Worm (Caenorhabditis elegans) whole organism, mixed stage, embryonic: ENCODE data around the gene C05G5.7.

ENCODE experiments used
- M03D4.4 ChIP-seq: sonication (generic microtip); optimal IDR thresholded peaks from 2 replicates; lab custom pipeline; 2017; ENCODE audit warnings: mild to moderate bottlenecking, missing genetic modification characterization, missing compliant biosample characterization
- bed-3 ChIP-seq: fragments of 200-800 bp; sonication (Bioruptor generic); optimal IDR thresholded peaks from 3 replicates; lab custom pipeline; 2018; ENCODE audit warnings: mild to moderate bottlenecking, missing genetic modification characterization, moderate library complexity, missing compliant biosample characterization
- blmp-1 ChIP-seq: fragments of 150-350 bp; optimal IDR thresholded peaks from 2 replicates; lab custom pipeline; 2014; ENCODE audit warnings: missing biosample characterization, missing genetic modification characterization
- ceh-39 ChIP-seq: fragments of 150-350 bp; optimal IDR thresholded peaks from 2 replicates; lab custom pipeline; 2014; ENCODE audit warnings: missing biosample characterization, missing genetic modification characterization
- ceh-43 ChIP-seq: fragments of 200-800 bp; sonication (Bioruptor generic); optimal IDR thresholded peaks from 2 replicates; lab custom pipeline; 2018; ENCODE audit warnings: mild to moderate bottlenecking, missing genetic modification characterization, moderate library complexity, missing compliant biosample characterization
- ceh-83 ChIP-seq: fragments of 200-800 bp; sonication (Bioruptor generic); optimal IDR thresholded peaks from 2 replicates; lab custom pipeline; 2018; ENCODE audit warnings: mild to moderate bottlenecking, missing genetic modification characterization, missing compliant biosample characterization
- ces-1 ChIP-seq: fragments of 150-350 bp; optimal IDR thresholded peaks from 2 replicates; lab custom pipeline; 2014; ENCODE audit warnings: missing biosample characterization, missing genetic modification reagents, missing genetic modification characterization
- cnd-1 ChIP-seq: fragments of 200-800 bp; sonication (Bioruptor generic); optimal IDR thresholded peaks from 2 replicates; lab custom pipeline; 2018; ENCODE audit warnings: mild to moderate bottlenecking, missing genetic modification characterization, missing compliant biosample characterization
- drap-1 ChIP-seq: fragments of 200-800 bp; sonication (Bioruptor generic); optimal IDR thresholded peaks from 3 replicates; lab custom pipeline; 2018; ENCODE audit warnings: mild to moderate bottlenecking, missing genetic modification characterization, missing compliant biosample characterization
- elt-1 ChIP-seq: sonication (generic microtip); optimal IDR thresholded peaks from 2 replicates; lab custom pipeline; 2017; ENCODE audit warnings: missing genetic modification characterization, mild to moderate bottlenecking, missing compliant biosample characterization, antibody characterized with exemption, moderate library complexity, borderline replicate concordance; ENCODE audit not compliant: insufficient read depth
- elt-3 ChIP-seq: fragments of 150-350 bp; optimal IDR thresholded peaks from 2 replicates; lab custom pipeline; 2014; ENCODE audit warnings: missing biosample characterization, missing genetic modification characterization
- flh-1 ChIP-seq: fragments of 200-800 bp; sonication (Bioruptor generic); optimal IDR thresholded peaks from 2 replicates; lab custom pipeline; 2018; ENCODE audit warnings: mild to moderate bottlenecking, missing genetic modification characterization, moderate library complexity, missing compliant biosample characterization
- ham-2 ChIP-seq: fragments of 200-800 bp; sonication (Bioruptor generic); optimal IDR thresholded peaks from 2 replicates; lab custom pipeline; 2018; ENCODE audit warnings: mild to moderate bottlenecking, missing genetic modification characterization, missing compliant biosample characterization
- hlh-1 ChIP-seq: fragments of 150-350 bp; optimal IDR thresholded peaks from 2 replicates; lab custom pipeline; 2014; ENCODE audit warnings: missing biosample characterization, missing genetic modification reagents, missing genetic modification characterization
- lin-13 ChIP-seq: fragments of 150-350 bp; optimal IDR thresholded peaks from 2 replicates; lab custom pipeline; 2014; ENCODE audit warnings: missing biosample characterization, missing genetic modification characterization
- lin-32 ChIP-seq: fragments of 200-800 bp; sonication (Bioruptor generic); optimal IDR thresholded peaks from 2 replicates; lab custom pipeline; 2018; ENCODE audit warnings: mild to moderate bottlenecking, missing genetic modification characterization, missing compliant biosample characterization
- lsy-2 ChIP-seq: fragments of 150-350 bp; optimal IDR thresholded peaks from 2 replicates; lab custom pipeline; 2014; ENCODE audit warnings: missing biosample characterization, missing genetic modification characterization
- mab-5 ChIP-seq: fragments of 150-350 bp; optimal IDR thresholded peaks from 2 replicates; lab custom pipeline; 2014; ENCODE audit warnings: missing biosample characterization, missing genetic modification characterization
- mep-1 ChIP-seq: fragments of 150-350 bp; optimal IDR thresholded peaks from 2 replicates; lab custom pipeline; 2017; ENCODE audit warnings: missing biosample characterization, missing genetic modification reagents, missing genetic modification characterization, inconsistent platforms
- mls-2 ChIP-seq: sonication (generic microtip); optimal IDR thresholded peaks from 2 replicates; lab custom pipeline; 2016; ENCODE audit warnings: mild to moderate bottlenecking, missing genetic modification characterization, moderate library complexity, missing compliant biosample characterization
- nhr-12 ChIP-seq: fragments of 150-350 bp; optimal IDR thresholded peaks from 2 replicates; lab custom pipeline; 2014; ENCODE audit warnings: missing biosample characterization, missing genetic modification characterization
- nhr-2 ChIP-seq: fragments of 150-350 bp; optimal IDR thresholded peaks from 2 replicates; lab custom pipeline; 2014; ENCODE audit warnings: missing biosample characterization, missing genetic modification characterization
- nhr-237 ChIP-seq: fragments of 150-350 bp; optimal IDR thresholded peaks from 2 replicates; lab custom pipeline; 2014; ENCODE audit warnings: missing biosample characterization, missing genetic modification characterization
- nhr-28 ChIP-seq: fragments of 150-350 bp; optimal IDR thresholded peaks from 2 replicates; lab custom pipeline; 2014; ENCODE audit warnings: missing biosample characterization, missing genetic modification characterization
- nhr-76 ChIP-seq: sonication (generic microtip); optimal IDR thresholded peaks from 2 replicates; lab custom pipeline; 2017; ENCODE audit warnings: missing biosample characterization, missing genetic modification characterization
- pha-4 ChIP-seq: fragments of 150-350 bp; optimal IDR thresholded peaks from 2 replicates; lab custom pipeline; 2018; ENCODE audit warnings: missing biosample characterization, missing genetic modification reagents, missing genetic modification characterization
- sem-2 ChIP-seq: fragments of 200-800 bp; sonication (Bioruptor generic); optimal IDR thresholded peaks from 2 replicates; lab custom pipeline; 2018; ENCODE audit warnings: mild to moderate bottlenecking, missing genetic modification characterization, missing compliant biosample characterization
- snpc-4 ChIP-seq: fragments of 150-350 bp; optimal IDR thresholded peaks from 2 replicates; lab custom pipeline; 2014; ENCODE audit warnings: missing biosample characterization, missing genetic modification characterization
- sptf-1 ChIP-seq: sonication (generic microtip); optimal IDR thresholded peaks from 2 replicates; lab custom pipeline; 2017; ENCODE audit warnings: mild to moderate bottlenecking, missing genetic modification characterization, moderate library complexity, missing compliant biosample characterization
- tbx-8 ChIP-seq: fragments of 200-800 bp; sonication (Bioruptor generic); optimal IDR thresholded peaks from 2 replicates; lab custom pipeline; 2018; ENCODE audit warnings: mild to moderate bottlenecking, missing genetic modification characterization, moderate library complexity, missing compliant biosample characterization
- unc-120 ChIP-seq: sonication (generic microtip); optimal IDR thresholded peaks from 2 replicates; lab custom pipeline; 2017; ENCODE audit warnings: missing genetic modification characterization, missing compliant biosample characterization; ENCODE audit not compliant: poor library complexity, severe bottlenecking
- unc-39 ChIP-seq: fragments of 150-350 bp; optimal IDR thresholded peaks from 2 replicates; lab custom pipeline; 2014; ENCODE audit warnings: missing biosample characterization, missing genetic modification characterization
- unc-62 ChIP-seq: fragments of 150-350 bp; optimal IDR thresholded peaks from 2 replicates; lab custom pipeline; 2014; ENCODE audit warnings: missing biosample characterization, missing genetic modification reagents, missing genetic modification characterization
- zip-8 ChIP-seq: fragments of 150-350 bp; optimal IDR thresholded peaks from 2 replicates; lab custom pipeline; 2014; ENCODE audit warnings: missing biosample characterization, missing genetic modification characterization
- ztf-11 ChIP-seq: fragments of 150-350 bp; optimal IDR thresholded peaks from 2 replicates; lab custom pipeline; 2014; ENCODE audit warnings: missing biosample characterization, missing genetic modification characterization

Gene C05G5.7

DNA sequence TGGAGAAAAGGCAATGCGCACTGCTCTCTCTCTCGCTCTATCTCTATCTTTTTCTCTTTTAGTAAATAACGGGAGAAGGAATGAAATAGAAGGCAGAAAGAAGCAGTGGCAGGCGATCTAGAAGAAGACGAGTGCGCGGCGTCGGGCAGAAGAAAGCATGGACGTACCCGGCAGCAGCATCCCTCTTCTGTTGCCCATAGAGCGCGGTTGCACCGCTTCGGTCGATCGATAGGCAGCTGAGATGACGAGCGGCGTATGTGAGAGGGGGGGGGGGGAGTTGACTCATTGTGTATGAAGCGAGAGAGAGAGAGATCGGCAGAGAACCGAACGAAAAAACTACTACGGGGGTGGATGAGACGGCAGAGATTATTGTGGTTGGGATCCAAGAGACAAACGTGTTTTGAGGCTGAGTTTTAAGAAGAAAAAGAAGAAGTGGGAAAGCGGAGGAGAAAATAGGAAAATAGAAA lies 35.4 kb downstream of the C05G5.7 start:
- TF ChIP-seq mep-1 (tag; lab: Kevin White, UChicago) (peak; percentile 81), flh-1 (GFP tag; lab: Kevin White, UChicago) (no peak), sptf-1 (tag; lab: Kevin White, UChicago) (peak; percentile 83), mls-2 (tag; lab: Kevin White, UChicago) (peak; percentile 84), lsy-2 (peak; percentile 76), M03D4.4 (tag; lab: Kevin White, UChicago) (peak; percentile 17), sem-2 (GFP tag; lab: Kevin White, UChicago) (peak; percentile 32), unc-39 (tag; lab: Kevin White, UChicago) (no peak), ceh-39 (peak; percentile 86), ceh-43 (GFP tag; lab: Kevin White, UChicago) (no peak), nhr-2 (tag; lab: Kevin White, UChicago) (peak; percentile 33), nhr-237 (peak; percentile 52), mab-5 (tag; lab: Kevin White, UChicago) (no peak), lin-32 (GFP tag; lab: Kevin White, UChicago) (peak; percentile 48), ztf-11 (tag; lab: Kevin White, UChicago) (peak; percentile 69), blmp-1 (tag; lab: Kevin White, UChicago) (no peak), nhr-76 (tag; lab: Kevin White, UChicago) (no peak), hlh-1 (tag; lab: Kevin White, UChicago) (peak; percentile 37), nhr-28 (tag; lab: Kevin White, UChicago) (no peak), zip-8 (tag; lab: Kevin White, UChicago) (no peak), unc-120 (tag; lab: Kevin White, UChicago) (peak; percentile 68), cnd-1 (tag; lab: Kevin White, UChicago) (peak; percentile 60), elt-1 (tag; lab: Kevin White, UChicago) (no peak), drap-1 (GFP tag; lab: Kevin White, UChicago) (peak; percentile 62), snpc-4 (tag; lab: Kevin White, UChicago) (no peak), bed-3 (GFP tag; lab: Kevin White, UChicago) (no peak), unc-62 (GFP tag; lab: Kevin White, UChicago) (peak; percentile 80), tbx-8 (GFP tag; lab: Kevin White, UChicago) (peak; percentile 0), ces-1 (GFP tag; lab: Kevin White, UChicago) (peak; percentile 75), ham-2 (peak; percentile 93), elt-3 (tag; lab: Kevin White, UChicago) (peak; percentile 2), lin-13 (tag; lab: Kevin White, UChicago) (peak; percentile 53), nhr-12 (tag; lab: Kevin White, UChicago) (no peak), pha-4 (peak; percentile 55), ceh-83 (no peak)
- TF ChIP-seq, all 35 proteins: peak for 22

- TF ChIP-seq ces-1 (GFP tag; lab: Kevin White, UChicago) (peak; percentile 33), ham-2 (no peak), ztf-11 (tag; lab: Kevin White, UChicago) (no peak), unc-62 (GFP tag; lab: Kevin White, UChicago) (peak; percentile 33)
- TF ChIP-seq, all 35 proteins: peak for 2
These were observed 36.8 kb downstream of the C05G5.7 start, which contains the start of gene tmem-184 for ce11 chrX:14706698-14707285. TSS of gene tmem-184 (minus strand) at chrX:14706861.

DNA sequence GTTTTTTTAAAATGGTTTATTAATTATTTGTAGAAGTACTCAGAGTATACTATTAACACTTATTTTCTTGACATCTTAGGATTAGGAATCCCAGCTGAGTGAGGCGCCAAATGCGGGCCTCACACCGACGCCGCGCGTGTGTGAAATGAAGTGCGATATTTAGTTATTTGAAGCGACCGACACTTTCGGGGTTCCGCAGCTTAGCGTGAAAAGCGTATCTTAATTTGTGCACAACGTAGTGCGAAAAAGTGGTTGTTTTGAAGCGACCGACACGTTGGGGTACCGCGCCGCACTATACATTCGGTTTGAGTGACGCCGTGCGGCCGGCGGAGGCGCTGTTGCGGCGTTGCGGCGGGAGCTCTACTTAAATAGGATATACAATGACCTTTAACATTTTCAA lies 38.6 kb downstream of the C05G5.7 start:
- TF ChIP-seq ceh-83, result no peak
- TF ChIP-seq nhr-237, result no peak
- TF ChIP-seq ces-1 (GFP tag; lab: Kevin White, UChicago), result no peak
- TF ChIP-seq ztf-11 (tag; lab: Kevin White, UChicago), result no peak
- TF ChIP-seq snpc-4 (tag; lab: Kevin White, UChicago), result no peak
- TF ChIP-seq ceh-39, result no peak
- TF ChIP-seq unc-62 (GFP tag; lab: Kevin White, UChicago), result no peak
- TF ChIP-seq, all 35 proteins: peak for 0
